Worm (Caenorhabditis elegans) whole organism, late embryonic: ENCODE measurements around the gene T12E12.6.

ENCODE experiments used
- C08G9.2 ChIP-seq: sonication (generic microtip); optimal IDR thresholded peaks from 2 replicates; lab custom pipeline; 2016; ENCODE audit warnings: mild to moderate bottlenecking, missing genetic modification characterization, moderate library complexity, missing compliant biosample characterization
- F13H6.1 ChIP-seq: sonication (generic microtip); optimal IDR thresholded peaks from 2 replicates; lab custom pipeline; 2016; ENCODE audit warnings: missing genetic modification characterization, missing compliant biosample characterization
- K09A11.1 ChIP-seq: sonication (generic microtip); optimal IDR thresholded peaks from 2 replicates; lab custom pipeline; 2017; ENCODE audit warnings: antibody characterized with exemption, mild to moderate bottlenecking, missing genetic modification characterization, missing compliant biosample characterization; ENCODE audit not compliant: insufficient read depth
- ama-1 ChIP-seq: fragments of 150-350 bp; optimal IDR thresholded peaks from 2 replicates; lab custom pipeline; 2014
- ceh-14 ChIP-seq: sonication (generic microtip); optimal IDR thresholded peaks from 2 replicates; lab custom pipeline; 2016; ENCODE audit warnings: missing genotype, missing genetic modification characterization, missing compliant biosample characterization
- ceh-18 ChIP-seq: sonication (generic microtip); optimal IDR thresholded peaks from 2 replicates; lab custom pipeline; 2016; ENCODE audit warnings: missing genetic modification characterization, missing compliant biosample characterization
- ceh-2 ChIP-seq: sonication (generic microtip); optimal IDR thresholded peaks from 2 replicates; lab custom pipeline; 2016; ENCODE audit warnings: missing genotype, missing genetic modification characterization, missing compliant biosample characterization
- ceh-22 ChIP-seq: sonication (generic microtip); optimal IDR thresholded peaks from 2 replicates; lab custom pipeline; 2017; ENCODE audit warnings: missing biosample characterization, missing genetic modification characterization
- ceh-24 ChIP-seq: sonication (generic microtip); optimal IDR thresholded peaks from 2 replicates; lab custom pipeline; 2016; ENCODE audit warnings: mild to moderate bottlenecking, missing genetic modification characterization, missing compliant biosample characterization
- ceh-31 ChIP-seq: sonication (generic microtip); optimal IDR thresholded peaks from 2 replicates; lab custom pipeline; 2016; ENCODE audit warnings: missing genetic modification characterization, missing compliant biosample characterization
- ceh-34 ChIP-seq: sonication (generic microtip); optimal IDR thresholded peaks from 2 replicates; lab custom pipeline; 2016; ENCODE audit warnings: mild to moderate bottlenecking, missing genetic modification characterization, missing compliant biosample characterization
- ceh-45 ChIP-seq: fragments of 200-800 bp; sonication (Bioruptor generic); IDR thresholded peaks from 2 replicates; pipeline ENCODE4 v1.3.6; 2022; ENCODE audit warnings: missing genetic modification reagents, missing genetic modification characterization, missing compliant biosample characterization
- dmd-4 ChIP-seq: sonication (generic microtip); optimal IDR thresholded peaks from 2 replicates; lab custom pipeline; 2016; ENCODE audit warnings: borderline replicate concordance, missing genetic modification characterization, missing compliant biosample characterization
- dve-1 ChIP-seq: sonication (generic microtip); optimal IDR thresholded peaks from 2 replicates; lab custom pipeline; 2017; ENCODE audit warnings: antibody characterized with exemption, mild to moderate bottlenecking, missing genetic modification characterization, missing compliant biosample characterization
- fax-1 ChIP-seq: sonication (generic microtip); optimal IDR thresholded peaks from 2 replicates; lab custom pipeline; 2016; ENCODE audit warnings: missing genotype, missing genetic modification characterization, missing compliant biosample characterization
- fkh-10 ChIP-seq: fragments of 150-350 bp; optimal IDR thresholded peaks from 2 replicates; lab custom pipeline; 2014; ENCODE audit warnings: missing biosample characterization, missing genetic modification reagents, missing genetic modification characterization
- fkh-6 ChIP-seq: sonication (generic microtip); optimal IDR thresholded peaks from 2 replicates; lab custom pipeline; 2016; ENCODE audit warnings: missing genetic modification characterization, missing compliant biosample characterization
- gmeb-2 ChIP-seq: sonication (generic microtip); optimal IDR thresholded peaks from 2 replicates; lab custom pipeline; 2016; ENCODE audit warnings: missing genetic modification characterization, inconsistent platforms, missing compliant biosample characterization
- hlh-30 ChIP-seq: sonication (generic microtip); optimal IDR thresholded peaks from 2 replicates; lab custom pipeline; 2017; ENCODE audit warnings: antibody characterized with exemption, missing genetic modification characterization, missing compliant biosample characterization; ENCODE audit not compliant: insufficient read depth
- nfya-1 ChIP-seq: sonication (generic microtip); optimal IDR thresholded peaks from 2 replicates; lab custom pipeline; 2017; ENCODE audit warnings: missing genetic modification characterization, mild to moderate bottlenecking, missing compliant biosample characterization, antibody characterized with exemption, moderate library complexity
- nhr-232 ChIP-seq: sonication (generic microtip); optimal IDR thresholded peaks from 2 replicates; lab custom pipeline; 2016; ENCODE audit warnings: missing genetic modification characterization, missing compliant biosample characterization
- pat-9 ChIP-seq: fragments of 200-800 bp; sonication (Bioruptor generic); optimal IDR thresholded peaks from 2 replicates; lab custom pipeline; 2018; ENCODE audit warnings: mild to moderate bottlenecking, missing genetic modification characterization, moderate library complexity, missing compliant biosample characterization
- pax-1 ChIP-seq: fragments of 150-350 bp; optimal IDR thresholded peaks from 2 replicates; lab custom pipeline; 2014; ENCODE audit warnings: missing biosample characterization, missing genetic modification characterization
- pha-2 ChIP-seq: sonication (generic microtip); optimal IDR thresholded peaks from 2 replicates; lab custom pipeline; 2017; ENCODE audit warnings: mild to moderate bottlenecking, missing genetic modification characterization, missing compliant biosample characterization
- pha-4 ChIP-seq: fragments of 150-350 bp; optimal IDR thresholded peaks from 2 replicates; lab custom pipeline; 2018; ENCODE audit warnings: missing biosample characterization, missing genetic modification reagents, missing genetic modification characterization
- pros-1 ChIP-seq: fragments of 150-350 bp; optimal IDR thresholded peaks from 2 replicates; lab custom pipeline; 2014; ENCODE audit warnings: missing biosample characterization, missing genetic modification reagents, missing genetic modification characterization
- ref-2 ChIP-seq: sonication (generic microtip); optimal IDR thresholded peaks from 2 replicates; lab custom pipeline; 2016; ENCODE audit warnings: missing genetic modification characterization, missing compliant biosample characterization
- rnt-1 ChIP-seq: sonication (generic microtip); optimal IDR thresholded peaks from 2 replicates; lab custom pipeline; 2016; ENCODE audit warnings: missing genetic modification characterization, missing compliant biosample characterization
- sox-2 ChIP-seq: fragments of 200-800 bp; sonication (Bioruptor generic); IDR thresholded peaks from 2 replicates; pipeline ENCODE4 v1.3.6; 2022; ENCODE audit warnings: missing genetic modification reagents, missing genetic modification characterization, missing compliant biosample characterization
- sox-4 ChIP-seq: sonication (generic microtip); optimal IDR thresholded peaks from 2 replicates; lab custom pipeline; 2017; ENCODE audit warnings: mild to moderate bottlenecking, missing genetic modification characterization, inconsistent platforms, missing compliant biosample characterization
- tbx-2 ChIP-seq: sonication (generic microtip); optimal IDR thresholded peaks from 2 replicates; lab custom pipeline; 2016; ENCODE audit warnings: missing genetic modification characterization, missing compliant biosample characterization
- tbx-7 ChIP-seq: sonication (generic microtip); optimal IDR thresholded peaks from 2 replicates; lab custom pipeline; 2016; ENCODE audit warnings: missing genotype, missing genetic modification characterization, missing compliant biosample characterization
- unc-3 ChIP-seq, 2 experiments: fragments of 200-800 bp in 1 of 2; sonication (Bioruptor generic) in 1 of 2; sonication (generic microtip) in 1 of 2; conservative IDR thresholded peaks in 1 of 2; optimal IDR thresholded peaks in 1 of 2; 2 replicates each; pipeline versions ENCODE4 v1.3.6 to Lab custom; 2016 to 2022; ENCODE audit warnings: missing compliant biosample characterization in 2 of 2, missing genetic modification characterization in 2 of 2, missing genetic modification reagents in 1 of 2
- unc-55 ChIP-seq: sonication (generic microtip); optimal IDR thresholded peaks from 2 replicates; lab custom pipeline; 2017; ENCODE audit warnings: missing biosample characterization, missing genetic modification reagents, missing genetic modification characterization
- unc-86 ChIP-seq: sonication (generic microtip); optimal IDR thresholded peaks from 2 replicates; lab custom pipeline; 2016; ENCODE audit warnings: missing genetic modification characterization, missing compliant biosample characterization
- ztf-16 ChIP-seq: sonication (generic microtip); optimal IDR thresholded peaks from 2 replicates; lab custom pipeline; 2017; ENCODE audit warnings: missing genetic modification characterization, missing compliant biosample characterization

The T12E12.6 gene

ce11 chrIV:5604465-5604864, 30.5 kb upstream of the T12E12.6 start (continued):
- TF ChIP-seq ceh-14 (tag; lab: Kevin White, UChicago) (peak; percentile 61), dmd-4 (tag; lab: Kevin White, UChicago) (no peak), nhr-232 (tag; lab: Kevin White, UChicago) (no peak), ceh-45 (GFP tag; lab: Robert Waterston, UW) (no peak), fkh-10 (GFP tag; lab: Kevin White, UChicago) (no peak), ceh-24 (no peak), ztf-16 (no peak), ceh-22 (no peak), pros-1 (tag; lab: Kevin White, UChicago) (no peak), pat-9 (tag; lab: Kevin White, UChicago) (no peak)

- TF ChIP-seq ceh-34 (tag; lab: Kevin White, UChicago) (peak; percentile 24), dve-1 (tag; lab: Kevin White, UChicago) (peak; percentile 26), ama-1 (no peak), tbx-2 (tag; lab: Kevin White, UChicago) (peak; percentile 1)
Measured at ce11 chrIV:5603321-5603720, 29.4 kb upstream of the T12E12.6 start.

DNA sequence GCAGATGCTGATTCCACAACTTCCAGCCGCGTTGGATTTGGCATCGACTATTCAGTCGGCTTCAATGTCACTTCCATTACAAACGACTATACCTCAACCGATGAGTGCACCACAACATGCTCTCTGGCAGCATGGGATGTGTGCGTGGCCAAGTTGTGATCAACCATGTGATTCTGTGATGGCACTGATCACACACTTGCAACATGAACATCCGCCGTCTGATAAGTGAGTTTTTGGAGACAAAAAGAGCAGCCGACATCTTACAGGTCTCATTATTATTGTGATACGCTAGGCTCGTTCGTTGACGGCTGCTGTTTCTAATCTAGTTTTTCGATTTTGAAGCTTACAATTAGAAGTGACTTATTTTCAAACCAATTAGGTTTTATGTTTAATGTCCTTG, 28.5 kb upstream of the T12E12.6 start:
- TF ChIP-seq unc-3 (GFP tag; conservative IDR thresholded peaks at IDR 0.05; lab: Robert Waterston, UW) (no peak), unc-3 (tag; optimal IDR thresholded peaks at IDR 0.05; lab: Kevin White, UChicago) (no peak)

DNA sequence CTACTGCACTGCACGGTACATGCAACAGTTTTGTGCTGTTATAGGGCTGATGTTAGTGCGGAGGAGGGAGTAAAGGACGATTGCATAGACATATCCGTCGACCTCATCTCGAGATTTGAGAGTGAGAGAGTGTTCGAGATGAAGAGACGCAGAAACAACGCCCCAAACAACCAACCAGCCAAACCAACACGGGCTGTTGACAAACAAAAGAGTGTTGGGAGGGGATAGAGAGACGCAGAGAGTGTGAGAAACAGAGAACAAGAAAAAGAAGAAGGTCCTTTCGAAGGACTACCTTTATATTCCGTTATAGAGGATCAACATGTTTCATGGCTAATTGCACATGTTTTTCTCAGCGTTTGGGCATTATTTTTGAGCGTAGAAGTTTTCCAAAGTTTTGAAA, 26.4 kb upstream of the T12E12.6 start:
- peak; percentile 44 for TF ChIP-seq ceh-18 (tag; lab: Kevin White, UChicago)
- no peak for TF ChIP-seq dve-1 (tag; lab: Kevin White, UChicago)
- TF ChIP-seq pax-1 (tag; lab: Kevin White, UChicago): peak; percentile 45
- no peak for TF ChIP-seq ztf-16
- no peak for TF ChIP-seq tbx-7 (tag; lab: Kevin White, UChicago)
- TF ChIP-seq sox-2 (GFP tag; lab: Robert Waterston, UW): peak; percentile 59
- TF ChIP-seq K09A11.1 (tag; lab: Kevin White, UChicago): no peak
- TF ChIP-seq fkh-10 (GFP tag; lab: Kevin White, UChicago): no peak
- peak; percentile 47 for TF ChIP-seq hlh-30 (tag; lab: Kevin White, UChicago)
- TF ChIP-seq fax-1 (tag; lab: Kevin White, UChicago): no peak
- TF ChIP-seq ceh-45 (GFP tag; lab: Robert Waterston, UW): no peak
- TF ChIP-seq unc-86 (tag; lab: Kevin White, UChicago): no peak
- no peak for TF ChIP-seq F13H6.1 (tag; lab: Kevin White, UChicago)
- TF ChIP-seq ref-2 (tag; lab: Kevin White, UChicago): peak; percentile 69
- TF ChIP-seq fkh-6: peak; percentile 1
- no peak for TF ChIP-seq gmeb-2 (tag; lab: Kevin White, UChicago)
- TF ChIP-seq tbx-2 (tag; lab: Kevin White, UChicago): peak; percentile 67
- TF ChIP-seq pha-4 (tag; lab: Kevin White, UChicago): no peak
- TF ChIP-seq pha-2: peak; percentile 41
- peak; percentile 57 for TF ChIP-seq ceh-34 (tag; lab: Kevin White, UChicago)
- TF ChIP-seq ceh-24: no peak
- TF ChIP-seq unc-3 (GFP tag; conservative IDR thresholded peaks at IDR 0.05; lab: Robert Waterston, UW): no peak
- TF ChIP-seq unc-3 (tag; optimal IDR thresholded peaks at IDR 0.05; lab: Kevin White, UChicago): no peak
- TF ChIP-seq sox-4: no peak
- TF ChIP-seq rnt-1 (tag; lab: Kevin White, UChicago): no peak
- TF ChIP-seq ceh-2 (tag; lab: Kevin White, UChicago): peak; percentile 21
- TF ChIP-seq nfya-1 (tag; lab: Kevin White, UChicago): peak; percentile 79
- TF ChIP-seq ceh-14 (tag; lab: Kevin White, UChicago): no peak
- no peak for TF ChIP-seq C08G9.2 (tag; lab: Kevin White, UChicago)
- peak; percentile 66 for TF ChIP-seq unc-55 (GFP tag; lab: Kevin White, UChicago)
- TF ChIP-seq ama-1: no peak
- peak; percentile 61 for TF ChIP-seq ceh-31 (tag; lab: Kevin White, UChicago)
